Worm (Caenorhabditis elegans): ENCODE data around the gene sod-4.
A peak's percentile ranks its signal among the peaks of the same experiment; 100 is the strongest.

Gene sod-4

ce11 chrIII:9485373-9485772, 14.8 kb downstream of the sod-4 start, which contains the start of gene bre-3:
Gene bre-3, minus strand, starts transcription at chrIII:9485473.
- TF ChIP-seq ZK185.1 (tag; optimal IDR thresholded peaks at IDR 0.05; ENCODE audit: poor library complexity, severe bottlenecking) = no peak
- TF ChIP-seq F55B11.4 (tag; optimal IDR thresholded peaks at IDR 0.05; ENCODE audit: borderline replicate concordance, insufficient read depth) = no peak
- TF ChIP-seq F22D6.2 (tag; optimal IDR thresholded peaks at IDR 0.05) = no peak
- TF ChIP-seq F23B12.7 (tag; optimal IDR thresholded peaks at IDR 0.05; ENCODE audit: insufficient read depth) = no peak
- no peak for TF ChIP-seq C17E4.6 (GFP tag; IDR thresholded peaks at IDR 0.05)
- no peak for TF ChIP-seq F57A8.1 (GFP tag; optimal IDR thresholded peaks at IDR 0.05)
- no peak for TF ChIP-seq hmg-1.2 (GFP tag; IDR thresholded peaks at IDR 0.05)
- no peak for TF ChIP-seq rcor-1 (GFP tag; IDR thresholded peaks at IDR 0.05)
- TF ChIP-seq T26A5.8 (tag; optimal IDR thresholded peaks at IDR 0.05) = no peak
- TF ChIP-seq mes-4 (tag; optimal IDR thresholded peaks at IDR 0.05) = no peak
- TF ChIP-seq fkh-3 (tag; optimal IDR thresholded peaks at IDR 0.05) = no peak
- no peak for TF ChIP-seq tlf-1 (GFP tag; optimal IDR thresholded peaks at IDR 0.05)
- TF ChIP-seq rec-8 (tag; optimal IDR thresholded peaks at IDR 0.05) = no peak

- TF ChIP-seq lin-35 (GFP tag; optimal IDR thresholded peaks at IDR 0.05) (peak in 1 of 3 experiments; percentile 19), ceh-27 (GFP tag; optimal IDR thresholded peaks at IDR 0.05) (peak; percentile 20), nfya-2 (GFP tag; IDR thresholded peaks at IDR 0.05) (no peak), mcd-1 (GFP tag; IDR thresholded peaks at IDR 0.05) (0 out of 2 replicates have a peak, but pooled peaks have one; percentile 25)
These were observed 16.5 kb downstream of the sod-4 start for ce11 chrIII:9483716-9484115.

- TF ChIP-seq nfyb-1 (GFP tag; IDR thresholded peaks at IDR 0.05) (no peak), egrh-3 (GFP tag; IDR thresholded peaks at IDR 0.05) (no peak), lag-1 (GFP tag; IDR thresholded peaks at IDR 0.05) (no peak)
These were observed 17.7 kb downstream of the sod-4 start for ce11 chrIII:9482423-9482993.

- peak; percentile 53 for TF ChIP-seq nhr-80 (tag; optimal IDR thresholded peaks at IDR 0.05)
- no peak for TF ChIP-seq mes-4 (tag; optimal IDR thresholded peaks at IDR 0.05)
These were observed 23.6 kb downstream of the sod-4 start for ce11 chrIII:9476564-9476963.

ce11 chrIII:9474501-9474900, 25.7 kb downstream of the sod-4 start:
- TF ChIP-seq chd-7 (tag; optimal IDR thresholded peaks at IDR 0.05) (no peak), rpc-1 (optimal IDR thresholded peaks at IDR 0.05) (no peak), rpc-1 (tag; optimal IDR thresholded peaks at IDR 0.05) (no peak), attf-5 (GFP tag; optimal IDR thresholded peaks at IDR 0.05) (peak; percentile 34), unc-62 (GFP tag; optimal IDR thresholded peaks at IDR 0.05) (no peak), F39B2.1 (GFP tag; IDR thresholded peaks at IDR 0.05) (no peak), egl-18 (GFP tag; IDR thresholded peaks at IDR 0.05) (no peak), nfyb-1 (GFP tag; IDR thresholded peaks at IDR 0.05) (0 out of 2 replicates have a peak, but pooled peaks have one; percentile 24), C06A6.2 (GFP tag; conservative IDR thresholded peaks at IDR 0.05) (no peak), F57C9.4 (tag; optimal IDR thresholded peaks at IDR 0.05) (no peak), ZK185.1 (tag; optimal IDR thresholded peaks at IDR 0.05; ENCODE audit: poor library complexity, severe bottlenecking) (no peak), F23B12.7 (tag; optimal IDR thresholded peaks at IDR 0.05; ENCODE audit: insufficient read depth) (no peak), dox-1 (GFP tag; IDR thresholded peaks at IDR 0.05) (0 out of 2 replicates have a peak, but pooled peaks have one; percentile 40), F49E8.2 (tag; optimal IDR thresholded peaks at IDR 0.05; ENCODE audit: insufficient read depth) (no peak), repo-1 (tag; optimal IDR thresholded peaks at IDR 0.05) (no peak), hsf-1 (GFP tag; IDR thresholded peaks at IDR 0.05) (no peak), ets-4 (GFP tag; optimal IDR thresholded peaks at IDR 0.05) (peak; percentile 30), nhr-80 (tag; optimal IDR thresholded peaks at IDR 0.05) (peak; percentile 96), F10E7.11 (tag; optimal IDR thresholded peaks at IDR 0.05) (no peak)

Measured in whole organism, young adult.